Worm (Caenorhabditis elegans) whole organism, young adult: ENCODE data around the gene C55C3.1.

Source experiments
- B0019.2 ChIP-seq: fragments of 200-800 bp; sonication (Bioruptor generic); conservative IDR thresholded peaks from 2 replicates; pipeline ENCODE4 v1.3.6; 2022; ENCODE audit warnings: missing genetic modification reagents, missing genetic modification characterization, missing compliant biosample characterization
- B0336.3 ChIP-seq: fragments of 200-800 bp; sonication (Bioruptor generic); IDR thresholded peaks from 2 replicates; pipeline ENCODE4 v1.3.6; 2022; ENCODE audit warnings: missing genetic modification characterization, missing compliant biosample characterization
- F33H1.4 ChIP-seq: fragments of 200-800 bp; sonication (Bioruptor generic); IDR thresholded peaks from 2 replicates; pipeline ENCODE4 v1.3.6; 2022; ENCODE audit warnings: missing genetic modification reagents, missing genetic modification characterization, missing compliant biosample characterization
- F39B2.1 ChIP-seq: fragments of 200-800 bp; sonication (Bioruptor generic); IDR thresholded peaks from 2 replicates; pipeline ENCODE4 v1.3.6; 2022; ENCODE audit warnings: missing genetic modification reagents, missing genetic modification characterization, missing compliant biosample characterization
- Y53G8AR.9 ChIP-seq: fragments of 200-800 bp; sonication (Bioruptor generic); conservative IDR thresholded peaks from 2 replicates; pipeline ENCODE4 v1.3.6; 2022; ENCODE audit warnings: missing genetic modification reagents, missing genetic modification characterization, missing compliant biosample characterization
- efl-1 ChIP-seq: fragments of 150-350 bp; optimal IDR thresholded peaks from 2 replicates; lab custom pipeline; 2014; ENCODE audit warnings: missing biosample characterization, missing genetic modification reagents, missing genetic modification characterization
- mxl-1 ChIP-seq: sonication (generic microtip); optimal IDR thresholded peaks from 2 replicates; lab custom pipeline; 2016; ENCODE audit warnings: missing genetic modification characterization, missing compliant biosample characterization
- nhr-80 ChIP-seq: sonication (generic microtip); optimal IDR thresholded peaks from 2 replicates; lab custom pipeline; 2016; ENCODE audit warnings: missing genetic modification characterization, missing compliant biosample characterization
- pha-4 ChIP-seq: fragments of 150-350 bp; sonication (generic microtip); optimal IDR thresholded peaks from 2 replicates; lab custom pipeline; 2014; ENCODE audit warnings: missing biosample characterization, missing genetic modification reagents, missing genetic modification characterization

ce11 chrIV:5706603-5707002 lies 2.3 kb upstream of the C55C3.1 start:
- TF ChIP-seq B0019.2 (GFP tag; lab: Robert Waterston, UW) (no peak), F39B2.1 (no peak), mxl-1 (tag; lab: Kevin White, UChicago) (no peak), F33H1.4 (GFP tag; lab: Robert Waterston, UW) (no peak), efl-1 (no peak), Y53G8AR.9 (GFP tag; lab: Robert Waterston, UW) (no peak), B0336.3 (GFP tag; lab: Robert Waterston, UW) (no peak), pha-4 (tag; lab: Kevin White, UChicago) (no peak), nhr-80 (no peak)
